Fruit fly (Drosophila melanogaster) whole organism, adult: ENCODE measurements around the gene comm2.

ENCODE experiments used
- CG11617 ChIP-seq: fragments of 200-800 bp; sonication (Bioruptor generic); optimal IDR thresholded peaks from 2 replicates; lab custom pipeline; 2017; ENCODE audit warnings: mild to moderate bottlenecking, missing biosample characterization, missing genetic modification reagents, missing genetic modification characterization
- CG12768 ChIP-seq: fragments of 200-800 bp; sonication (Bioruptor generic); optimal IDR thresholded peaks from 2 replicates; lab custom pipeline; 2017; ENCODE audit warnings: missing biosample characterization, missing genetic modification characterization, mild to moderate bottlenecking, moderate library complexity, missing genetic modification reagents
- CG14711 ChIP-seq: fragments of 200-800 bp; sonication (Bioruptor generic); optimal IDR thresholded peaks from 2 replicates; lab custom pipeline; 2018; ENCODE audit warnings: missing biosample characterization, mild to moderate bottlenecking, missing genetic modification characterization, moderate library complexity
- CG1620 ChIP-seq: fragments of 200-800 bp; sonication (Bioruptor generic); optimal IDR thresholded peaks from 2 replicates; lab custom pipeline; 2016; ENCODE audit warnings: missing biosample characterization, missing genetic modification characterization
- CG33017 ChIP-seq: fragments of 200-800 bp; sonication (Bioruptor generic); optimal IDR thresholded peaks from 2 replicates; lab custom pipeline; 2018; ENCODE audit warnings: missing biosample characterization, mild to moderate bottlenecking, missing genetic modification characterization, moderate library complexity
- CG5204 ChIP-seq: fragments of 200-800 bp; sonication (Bioruptor generic); optimal IDR thresholded peaks from 2 replicates; lab custom pipeline; 2016; ENCODE audit warnings: missing biosample characterization, missing genetic modification characterization
- CG7045 ChIP-seq: fragments of 200-800 bp; sonication (Bioruptor generic); optimal IDR thresholded peaks from 2 replicates; lab custom pipeline; 2017; ENCODE audit warnings: missing biosample characterization, mild to moderate bottlenecking, missing genetic modification characterization
- CG7101 ChIP-seq: fragments of 200-800 bp; sonication (Bioruptor generic); optimal IDR thresholded peaks from 2 replicates; lab custom pipeline; 2018; ENCODE audit warnings: missing biosample characterization, mild to moderate bottlenecking, missing genetic modification characterization, moderate library complexity
- Clk ChIP-seq: fragments of 200-800 bp; sonication (Bioruptor generic); optimal IDR thresholded peaks from 2 replicates; lab custom pipeline; 2017; ENCODE audit warnings: missing biosample characterization, missing genetic modification characterization
- Crg-1 ChIP-seq: fragments of 200-800 bp; sonication (Bioruptor generic); optimal IDR thresholded peaks from 2 replicates; lab custom pipeline; 2016; ENCODE audit warnings: missing biosample characterization, missing genetic modification characterization
- Hr96 ChIP-seq: fragments of 200-800 bp; sonication (Bioruptor generic); optimal IDR thresholded peaks from 2 replicates; lab custom pipeline; 2016; ENCODE audit warnings: missing biosample characterization, missing genetic modification characterization
- Mnt ChIP-seq: fragments of 200-800 bp; sonication (Bioruptor generic); optimal IDR thresholded peaks from 2 replicates; lab custom pipeline; 2016; ENCODE audit warnings: missing biosample characterization, mild to moderate bottlenecking, missing genetic modification characterization
- bab1 ChIP-seq: fragments of 200-800 bp; sonication (Bioruptor generic); optimal IDR thresholded peaks from 3 replicates; lab custom pipeline; 2019; ENCODE audit warnings: missing biosample characterization, mild to moderate bottlenecking, missing genetic modification characterization, moderate library complexity
- cic ChIP-seq: fragments of 200-800 bp; sonication (Bioruptor generic); optimal IDR thresholded peaks from 2 replicates; lab custom pipeline; 2017; ENCODE audit warnings: missing biosample characterization, mild to moderate bottlenecking, missing genetic modification characterization, moderate library complexity
- cnc ChIP-seq, 2 experiments: fragments of >200 bp; optimal IDR thresholded peaks; 2 replicates each; lab custom pipeline; 2017
- kay ChIP-seq: fragments of 200-800 bp; sonication (Bioruptor generic); peaks from one replicate; lab custom pipeline; 2016; ENCODE audit warnings: missing biosample characterization, missing genetic modification characterization, borderline replicate concordance
- ovo ChIP-seq: fragments of 200-800 bp; sonication (Bioruptor generic); optimal IDR thresholded peaks from 2 replicates; lab custom pipeline; 2016; ENCODE audit warnings: missing biosample characterization, missing genetic modification characterization
- pad ChIP-seq: fragments of 200-800 bp; sonication (Bioruptor generic); optimal IDR thresholded peaks from 3 replicates; lab custom pipeline; 2017; ENCODE audit warnings: missing biosample characterization, missing genetic modification characterization, mild to moderate bottlenecking, moderate library complexity, missing genetic modification reagents
- tj ChIP-seq: fragments of 200-800 bp; sonication (Bioruptor generic); optimal IDR thresholded peaks from 3 replicates; lab custom pipeline; 2017; ENCODE audit warnings: missing biosample characterization, mild to moderate bottlenecking, missing genetic modification characterization, moderate library complexity
- toe ChIP-seq: fragments of 200-800 bp; sonication (Bioruptor generic); optimal IDR thresholded peaks from 2 replicates; lab custom pipeline; 2016; ENCODE audit warnings: missing biosample characterization, missing genetic modification characterization

comm2 gene

DNA sequence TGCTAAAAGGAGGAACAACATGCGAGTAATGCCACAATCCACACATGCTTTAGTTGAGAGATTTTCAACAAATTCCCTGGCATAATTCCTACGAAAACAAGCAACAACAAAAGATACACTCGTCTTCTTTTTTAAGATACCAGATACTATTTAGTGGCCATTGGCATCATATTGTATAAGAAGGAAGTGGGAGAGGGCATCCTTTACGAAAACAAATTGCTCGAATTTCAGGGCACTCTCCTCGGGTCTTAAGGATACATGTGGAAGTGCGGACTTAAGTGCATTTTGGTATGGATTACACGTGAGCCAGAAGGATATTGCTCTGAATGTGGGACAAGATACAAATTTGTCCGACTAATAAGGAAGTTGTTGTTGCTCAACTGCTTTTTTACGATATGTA is 10.5 kb upstream of the comm2 start:
- TF ChIP-seq CG14711 = no peak
- TF ChIP-seq CG5204 (GFP tag; lab: Kevin White, UChicago) = no peak
- TF ChIP-seq CG33017 (tag; lab: Kevin White, UChicago) = no peak

DNA sequence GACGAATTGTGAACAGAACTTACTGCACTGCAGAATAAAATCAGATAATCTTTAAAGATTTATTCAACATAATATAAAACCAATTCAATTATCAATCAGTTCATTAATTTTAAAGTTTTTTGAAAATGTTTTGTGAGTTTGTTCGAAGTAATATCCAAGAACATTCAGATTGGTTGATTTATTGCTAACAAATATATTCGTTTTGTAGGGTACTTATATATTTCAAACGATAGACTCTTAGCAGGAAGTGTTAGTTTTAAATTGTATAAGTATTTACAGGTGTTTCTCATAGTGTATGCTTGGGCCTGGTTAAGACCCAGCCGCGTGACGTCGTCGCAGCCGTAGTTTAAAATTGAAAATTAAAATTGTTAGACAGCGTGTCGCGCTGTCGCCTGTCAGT is 8.9 kb upstream of the comm2 start:
- TF ChIP-seq bab1 (GFP tag; lab: Kevin White, UChicago) (peak; percentile 9), Mnt (GFP tag; lab: Kevin White, UChicago) (no peak)

dm6 chr3L:15708158-15708557 is 8.5 kb upstream of the comm2 start:
- TF ChIP-seq CG7101 (tag; lab: Kevin White, UChicago) (no peak), toe (GFP tag; lab: Kevin White, UChicago) (no peak), Crg-1 (no peak), Clk (no peak), tj (GFP tag; lab: Kevin White, UChicago) (no peak), CG33017 (tag; lab: Kevin White, UChicago) (no peak), CG11617 (GFP tag; lab: Kevin White, UChicago) (no peak), pad (no peak), ovo (no peak), CG5204 (GFP tag; lab: Kevin White, UChicago) (no peak), CG1620 (no peak), CG14711 (no peak), cnc (optimal IDR thresholded peaks at IDR 0.05; lab: Kevin White, UChicago) (no peak), Mnt (GFP tag; lab: Kevin White, UChicago) (no peak), cic (GFP tag; lab: Kevin White, UChicago) (no peak)

DNA sequence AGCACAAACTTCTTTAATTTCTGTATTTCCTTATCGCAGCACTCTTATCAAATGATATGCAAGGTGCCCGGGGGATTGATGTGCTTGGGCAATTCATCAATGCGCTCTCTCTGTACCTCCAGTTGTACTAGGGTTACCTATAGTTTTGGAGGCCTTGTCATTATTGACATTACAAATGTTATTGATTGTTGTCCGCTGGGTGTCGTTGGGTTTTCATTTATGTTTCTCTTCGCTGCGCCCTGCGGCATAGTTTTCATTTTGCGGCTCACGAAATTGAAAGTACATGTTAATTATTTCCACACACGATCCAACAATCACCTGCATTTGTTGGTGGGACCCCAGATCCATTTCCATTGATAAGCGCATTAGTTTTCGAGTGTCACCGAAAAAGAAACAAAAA is 6.5 kb upstream of the comm2 start:
- TF ChIP-seq CG1620 = no peak
- TF ChIP-seq Crg-1 = no peak
- TF ChIP-seq CG11617 (GFP tag; lab: Kevin White, UChicago) = no peak
- no peak for TF ChIP-seq CG12768 (GFP tag; lab: Kevin White, UChicago)
- no peak for TF ChIP-seq bab1 (GFP tag; lab: Kevin White, UChicago)

dm6 chr3L:15704250-15704985 is 4.8 kb upstream of the comm2 start:
- TF ChIP-seq CG5204 (GFP tag; lab: Kevin White, UChicago) (no peak), pad (no peak), CG11617 (GFP tag; lab: Kevin White, UChicago) (no peak), Crg-1 (no peak), CG12768 (GFP tag; lab: Kevin White, UChicago) (no peak), ovo (no peak), Mnt (GFP tag; lab: Kevin White, UChicago) (no peak), CG7101 (tag; lab: Kevin White, UChicago) (no peak), tj (GFP tag; lab: Kevin White, UChicago) (no peak), toe (GFP tag; lab: Kevin White, UChicago) (no peak), cnc (optimal IDR thresholded peaks at IDR 0.05; lab: Kevin White, UChicago) (no peak), cic (GFP tag; lab: Kevin White, UChicago) (no peak), kay (GFP tag; lab: Kevin White, UChicago) (no peak), CG7045 (GFP tag; lab: Kevin White, UChicago) (no peak), CG14711 (no peak), CG33017 (tag; lab: Kevin White, UChicago) (no peak), CG1620 (no peak), Clk (no peak), bab1 (GFP tag; lab: Kevin White, UChicago) (no peak)

DNA sequence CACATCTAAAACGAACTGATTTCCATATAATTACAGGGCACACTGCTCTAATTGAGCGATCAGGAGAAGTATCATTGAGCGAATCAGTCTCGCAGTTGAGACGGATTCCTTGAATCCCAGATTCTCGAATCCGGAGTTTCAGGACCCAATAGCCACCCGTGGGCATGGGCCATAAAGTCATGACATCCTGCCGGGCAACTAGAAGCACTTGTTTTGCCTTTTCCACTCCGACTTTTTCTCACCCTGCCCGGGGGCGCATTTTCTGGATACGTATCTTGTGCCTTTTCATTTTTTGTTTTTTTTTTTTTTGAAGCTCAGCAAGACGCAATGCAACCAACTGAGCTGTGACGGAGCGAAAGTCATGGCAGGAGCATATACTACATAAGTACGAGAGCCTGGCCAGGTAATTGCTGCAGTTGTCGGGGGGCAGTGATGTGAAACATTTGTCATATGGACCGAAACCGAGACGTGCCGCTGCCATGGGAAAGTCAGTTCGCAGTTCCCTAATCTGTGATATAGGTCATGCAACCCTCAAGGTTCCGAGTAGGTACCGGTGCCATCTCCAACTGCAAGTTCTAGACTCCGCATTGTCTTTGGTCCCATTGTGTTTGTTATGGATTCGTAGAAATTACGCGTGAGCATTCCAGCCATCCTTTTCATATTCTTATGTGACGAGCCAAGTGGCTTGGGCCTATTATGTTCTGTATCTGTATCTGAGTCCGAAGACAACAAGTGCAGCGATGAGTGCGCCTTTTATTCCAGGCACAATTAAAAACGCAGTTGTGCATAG is 3.9 kb upstream of the comm2 start:
- TF ChIP-seq CG33017 (tag; lab: Kevin White, UChicago) (no peak), cnc (optimal IDR thresholded peaks at IDR 0.05; lab: Kevin White, UChicago) (no peak), CG14711 (no peak), kay (GFP tag; lab: Kevin White, UChicago) (no peak), CG12768 (GFP tag; lab: Kevin White, UChicago) (no peak), Mnt (GFP tag; lab: Kevin White, UChicago) (no peak), Clk (no peak)

- no peak for TF ChIP-seq Hr96 (GFP tag; lab: Kevin White, UChicago)
- TF ChIP-seq CG1620 = no peak
- TF ChIP-seq ovo = no peak
- TF ChIP-seq CG14711 = no peak
- TF ChIP-seq pad = no peak
- TF ChIP-seq tj (GFP tag; lab: Kevin White, UChicago) = no peak
- no peak for TF ChIP-seq CG7101 (tag; lab: Kevin White, UChicago)
- TF ChIP-seq toe (GFP tag; lab: Kevin White, UChicago) = no peak
These were observed 2.5 kb upstream of the comm2 start for dm6 chr3L:15702191-15702590.
